Fruit fly (Drosophila melanogaster) Kc167 (cell line): ENCODE data around the gene GstZ2.

Source experiments
- Myc ChIP-seq: fragments of >200 bp; optimal IDR thresholded peaks from 2 replicates; lab custom pipeline; 2017; ENCODE audit warnings: missing external identifiers
- Sin3A ChIP-seq: fragments of >200 bp; optimal IDR thresholded peaks from 2 replicates; lab custom pipeline; 2018; ENCODE audit warnings: missing external identifiers
- h ChIP-seq: fragments of >200 bp; optimal IDR thresholded peaks from 3 replicates; lab custom pipeline; 2018; ENCODE audit warnings: missing external identifiers
- insv ChIP-seq: fragments of >200 bp; optimal IDR thresholded peaks from 3 replicates; lab custom pipeline; 2018; ENCODE audit warnings: missing external identifiers
- psq ChIP-seq: fragments of >200 bp; optimal IDR thresholded peaks from 2 replicates; lab custom pipeline; 2017; ENCODE audit warnings: missing external identifiers
- ttk ChIP-seq: sonication (Bioruptor generic); optimal IDR thresholded peaks from 2 replicates; lab custom pipeline; 2017; ENCODE audit warnings: missing external identifiers

Gene GstZ2

dm6 chr3R:9427328-9427727, 33.1 kb downstream of the GstZ2 start:
- no peak for TF ChIP-seq Sin3A (lab: Kevin White, UChicago)
- TF ChIP-seq h (lab: Kevin White, UChicago): no peak
- no peak for TF ChIP-seq psq (lab: Kevin White, UChicago)
- no peak for TF ChIP-seq insv (lab: Kevin White, UChicago)
- TF ChIP-seq ttk (lab: Kevin White, UChicago): no peak

- no peak for TF ChIP-seq psq (lab: Kevin White, UChicago)
- no peak for TF ChIP-seq Sin3A (lab: Kevin White, UChicago)
- TF ChIP-seq insv (lab: Kevin White, UChicago): no peak
- no peak for TF ChIP-seq h (lab: Kevin White, UChicago)
- TF ChIP-seq ttk (lab: Kevin White, UChicago): no peak
Observed at dm6 chr3R:9424061-9424665, 36.3 kb downstream of the GstZ2 start.

dm6 chr3R:9422338-9422737, 38.1 kb downstream of the GstZ2 start:
- TF ChIP-seq Sin3A (lab: Kevin White, UChicago): no peak
- no peak for TF ChIP-seq insv (lab: Kevin White, UChicago)
- no peak for TF ChIP-seq ttk (lab: Kevin White, UChicago)
- no peak for TF ChIP-seq h (lab: Kevin White, UChicago)
- no peak for TF ChIP-seq Myc (lab: Kevin White, UChicago)
- TF ChIP-seq psq (lab: Kevin White, UChicago): no peak

- no peak for TF ChIP-seq ttk (lab: Kevin White, UChicago)
- no peak for TF ChIP-seq Sin3A (lab: Kevin White, UChicago)
- TF ChIP-seq psq (lab: Kevin White, UChicago): no peak
- TF ChIP-seq insv (lab: Kevin White, UChicago): no peak
- no peak for TF ChIP-seq h (lab: Kevin White, UChicago)
- TF ChIP-seq Myc (lab: Kevin White, UChicago): no peak
Observed at dm6 chr3R:9420439-9421234, 39.8 kb downstream of the GstZ2 start.

- TF ChIP-seq ttk (lab: Kevin White, UChicago): no peak
- TF ChIP-seq psq (lab: Kevin White, UChicago): no peak
- no peak for TF ChIP-seq Myc (lab: Kevin White, UChicago)
- no peak for TF ChIP-seq h (lab: Kevin White, UChicago)
- no peak for TF ChIP-seq insv (lab: Kevin White, UChicago)
Observed at dm6 chr3R:9419300-9419652, 41.2 kb downstream of the GstZ2 start.

dm6 chr3R:9418373-9419299, 41.8 kb downstream of the GstZ2 start:
- no peak for TF ChIP-seq ttk (lab: Kevin White, UChicago)
- TF ChIP-seq Sin3A (lab: Kevin White, UChicago): no peak
- TF ChIP-seq psq (lab: Kevin White, UChicago): no peak
- TF ChIP-seq insv (lab: Kevin White, UChicago): no peak
- no peak for TF ChIP-seq Myc (lab: Kevin White, UChicago)
- TF ChIP-seq h (lab: Kevin White, UChicago): no peak

- TF ChIP-seq h (lab: Kevin White, UChicago) (no peak), ttk (lab: Kevin White, UChicago) (no peak), insv (lab: Kevin White, UChicago) (no peak)
Observed at dm6 chr3R:9417577-9418334, 42.7 kb downstream of the GstZ2 start, which contains the start of gene ps. Gene ps (plus strand): TSS chr3R:9417940.

dm6 chr3R:9416951-9417350, 43.5 kb downstream of the GstZ2 start:
- TF ChIP-seq h (lab: Kevin White, UChicago): no peak
- no peak for TF ChIP-seq Myc (lab: Kevin White, UChicago)
- no peak for TF ChIP-seq insv (lab: Kevin White, UChicago)
- no peak for TF ChIP-seq Sin3A (lab: Kevin White, UChicago)
- TF ChIP-seq ttk (lab: Kevin White, UChicago): no peak
- no peak for TF ChIP-seq psq (lab: Kevin White, UChicago)

- TF ChIP-seq ttk (lab: Kevin White, UChicago): no peak
- TF ChIP-seq insv (lab: Kevin White, UChicago): no peak
- TF ChIP-seq h (lab: Kevin White, UChicago): no peak
- no peak for TF ChIP-seq Myc (lab: Kevin White, UChicago)
- TF ChIP-seq psq (lab: Kevin White, UChicago): no peak
- no peak for TF ChIP-seq Sin3A (lab: Kevin White, UChicago)
Observed at dm6 chr3R:9411928-9412640, 48.4 kb downstream of the GstZ2 start, which contains the start of the genes Task7 and alpha-Man-IIa. Gene Task7 (minus strand): TSS chr3R:9412293. Gene alpha-Man-IIa (plus strand): TSS chr3R:9412548.

- TF ChIP-seq Myc (lab: Kevin White, UChicago) (no peak), Sin3A (lab: Kevin White, UChicago) (no peak), insv (lab: Kevin White, UChicago) (no peak), h (lab: Kevin White, UChicago) (no peak), psq (lab: Kevin White, UChicago) (no peak), ttk (lab: Kevin White, UChicago) (no peak)
Observed at dm6 chr3R:9410182-9410581, 50.3 kb downstream of the GstZ2 start, which contains the start of gene betaTub85D. Gene betaTub85D (minus strand): TSS chr3R:9410282.
